Worm (Caenorhabditis elegans): ENCODE measurements around the gene ssp-34.

The ssp-34 gene

DNA sequence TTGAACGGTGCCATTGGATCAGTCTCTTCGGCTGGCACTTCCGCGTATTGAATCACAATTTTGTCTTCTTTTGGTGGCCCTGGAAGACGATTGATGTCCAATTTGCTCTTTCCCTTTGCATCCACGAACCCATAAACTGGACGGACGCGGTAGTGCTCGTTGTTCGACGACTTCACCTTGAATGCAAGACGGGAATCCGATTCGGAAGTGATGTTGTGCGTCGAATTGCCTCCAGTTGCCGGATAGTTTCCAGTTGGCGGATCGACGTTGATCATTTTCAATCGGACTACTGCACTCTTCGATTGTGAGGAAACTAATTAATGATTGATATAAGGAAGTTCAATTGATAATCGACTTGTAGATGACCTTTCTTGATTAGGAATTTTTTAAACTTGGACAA, at the start of gene ssp-34:
TSS of gene ssp-34 (minus strand) at position 275 of the 400 bp plus-strand sequence.
- TF ChIP-seq ref-1 (GFP tag; conservative IDR thresholded peaks at IDR 0.05) (no peak), med-1 (GFP tag; optimal IDR thresholded peaks at IDR 0.05; ENCODE audit: insufficient read depth) (no peak), klf-2 (GFP tag; conservative IDR thresholded peaks at IDR 0.05) (no peak), flt-1 (GFP tag; IDR thresholded peaks at IDR 0.05) (no peak), cog-1 (tag; optimal IDR thresholded peaks at IDR 0.05) (no peak), ztf-23 (GFP tag; IDR thresholded peaks at IDR 0.05) (no peak), ztf-29 (GFP tag; IDR thresholded peaks at IDR 0.05) (no peak), tab-1 (GFP tag; IDR thresholded peaks at IDR 0.05) (no peak), T22C8.4 (GFP tag; IDR thresholded peaks at IDR 0.05) (no peak)

DNA sequence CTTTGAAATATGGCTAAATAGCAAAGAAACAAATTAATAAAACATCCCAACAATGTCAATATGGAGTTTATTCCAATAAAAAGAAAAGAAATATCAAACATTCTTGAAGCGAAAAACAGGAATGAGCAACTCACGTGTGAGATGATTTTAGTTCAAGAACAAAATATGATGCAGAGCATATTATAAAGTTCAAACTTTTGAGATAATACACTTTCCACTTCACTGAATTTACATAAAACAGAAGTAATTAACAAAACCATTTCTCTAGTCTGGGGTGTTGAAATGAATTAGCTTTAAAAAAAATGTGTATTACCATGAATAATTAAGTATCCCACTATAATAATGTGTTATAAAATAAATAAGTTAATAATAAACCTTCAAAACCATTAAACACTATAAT, 48.3 kb upstream of the ssp-34 start, which contains the start of gene srd-7:
TSS of gene srd-7 (minus strand) at position 101 of the 400 bp plus-strand sequence.
- TF ChIP-seq tab-1 (GFP tag; IDR thresholded peaks at IDR 0.05) (no peak), T22C8.4 (GFP tag; IDR thresholded peaks at IDR 0.05) (no peak), klf-2 (GFP tag; conservative IDR thresholded peaks at IDR 0.05) (no peak), ztf-23 (GFP tag; IDR thresholded peaks at IDR 0.05) (no peak), cog-1 (tag; optimal IDR thresholded peaks at IDR 0.05) (no peak), med-1 (GFP tag; optimal IDR thresholded peaks at IDR 0.05; ENCODE audit: insufficient read depth) (no peak), ztf-29 (GFP tag; IDR thresholded peaks at IDR 0.05) (no peak), ref-1 (GFP tag; conservative IDR thresholded peaks at IDR 0.05) (no peak), flt-1 (GFP tag; IDR thresholded peaks at IDR 0.05) (no peak)

DNA sequence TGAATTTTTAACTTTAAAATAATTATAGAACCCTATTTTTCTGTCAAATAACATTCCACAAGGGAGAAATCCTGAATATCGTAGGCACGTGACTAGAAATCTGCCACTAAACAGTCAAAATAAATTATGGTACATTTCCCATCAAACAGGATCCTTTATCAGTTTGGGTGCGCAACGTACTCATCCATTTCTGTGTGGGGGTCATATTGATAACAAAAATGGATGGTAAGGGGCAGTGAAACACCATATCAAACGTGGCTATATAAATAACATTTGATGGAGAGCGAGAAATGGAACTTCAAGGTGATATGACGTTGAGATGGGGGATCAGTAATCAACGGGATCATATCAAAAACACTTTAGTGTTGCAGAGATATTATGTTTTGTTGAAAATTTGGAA, 45.7 kb upstream of the ssp-34 start:
- TF ChIP-seq ztf-29 (GFP tag; IDR thresholded peaks at IDR 0.05) (no peak), tab-1 (GFP tag; IDR thresholded peaks at IDR 0.05) (no peak), ztf-23 (GFP tag; IDR thresholded peaks at IDR 0.05) (no peak), flt-1 (GFP tag; IDR thresholded peaks at IDR 0.05) (no peak), med-1 (GFP tag; optimal IDR thresholded peaks at IDR 0.05; ENCODE audit: insufficient read depth) (no peak), cog-1 (tag; optimal IDR thresholded peaks at IDR 0.05) (no peak), T22C8.4 (GFP tag; IDR thresholded peaks at IDR 0.05) (no peak), ref-1 (GFP tag; conservative IDR thresholded peaks at IDR 0.05) (no peak), klf-2 (GFP tag; conservative IDR thresholded peaks at IDR 0.05) (no peak)

DNA sequence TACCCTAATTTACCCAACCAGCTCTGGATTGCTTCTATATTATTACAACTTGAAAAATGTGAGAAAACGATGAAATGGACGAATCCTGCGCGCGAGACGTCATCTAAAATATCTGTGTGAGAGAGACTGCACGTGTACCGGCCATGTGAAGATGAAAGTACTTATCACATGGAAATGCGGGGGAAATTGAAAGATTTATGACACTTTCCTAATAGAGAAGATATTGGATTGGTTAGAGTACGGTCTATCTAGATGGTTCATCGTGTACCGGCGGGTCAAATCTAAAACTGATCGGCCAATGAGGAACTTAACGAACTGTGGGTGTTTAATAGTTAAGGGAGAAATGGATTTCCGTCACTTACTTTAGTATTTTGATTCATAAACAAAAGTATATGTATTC, 43.6 kb upstream of the ssp-34 start:
- no peak for TF ChIP-seq ref-1 (GFP tag; conservative IDR thresholded peaks at IDR 0.05)
- no peak for TF ChIP-seq T22C8.4 (GFP tag; IDR thresholded peaks at IDR 0.05)
- TF ChIP-seq tab-1 (GFP tag; IDR thresholded peaks at IDR 0.05), result no peak
- no peak for TF ChIP-seq med-1 (GFP tag; optimal IDR thresholded peaks at IDR 0.05; ENCODE audit: insufficient read depth)
- no peak for TF ChIP-seq klf-2 (GFP tag; conservative IDR thresholded peaks at IDR 0.05)
- TF ChIP-seq ztf-29 (GFP tag; IDR thresholded peaks at IDR 0.05), result no peak
- no peak for TF ChIP-seq cog-1 (tag; optimal IDR thresholded peaks at IDR 0.05)
- no peak for TF ChIP-seq flt-1 (GFP tag; IDR thresholded peaks at IDR 0.05)
- no peak for TF ChIP-seq ztf-23 (GFP tag; IDR thresholded peaks at IDR 0.05)

DNA sequence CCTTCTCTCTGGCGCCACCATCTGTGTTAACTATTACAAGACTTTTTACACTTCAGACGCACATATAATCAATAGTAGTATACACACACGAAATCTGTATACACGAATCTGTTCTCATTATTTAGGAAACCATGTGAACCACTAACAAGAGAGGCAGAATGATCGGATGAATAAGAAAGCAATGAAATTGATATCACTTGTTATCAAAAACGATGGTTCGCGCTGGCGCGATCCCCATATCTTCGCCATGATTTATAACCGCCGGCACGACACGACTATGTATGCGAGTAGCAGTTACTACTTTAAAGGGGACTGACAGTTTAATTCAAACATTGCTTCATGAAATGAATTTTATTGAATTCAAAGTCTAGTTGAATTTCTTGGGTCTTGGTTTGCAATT, 42.9 kb upstream of the ssp-34 start:
- TF ChIP-seq tab-1 (GFP tag; IDR thresholded peaks at IDR 0.05) (no peak), ztf-29 (GFP tag; IDR thresholded peaks at IDR 0.05) (no peak), cog-1 (tag; optimal IDR thresholded peaks at IDR 0.05) (no peak), ztf-23 (GFP tag; IDR thresholded peaks at IDR 0.05) (no peak), klf-2 (GFP tag; conservative IDR thresholded peaks at IDR 0.05) (no peak), med-1 (GFP tag; optimal IDR thresholded peaks at IDR 0.05; ENCODE audit: insufficient read depth) (no peak), ref-1 (GFP tag; conservative IDR thresholded peaks at IDR 0.05) (no peak), flt-1 (GFP tag; IDR thresholded peaks at IDR 0.05) (no peak), T22C8.4 (GFP tag; IDR thresholded peaks at IDR 0.05) (no peak)

DNA sequence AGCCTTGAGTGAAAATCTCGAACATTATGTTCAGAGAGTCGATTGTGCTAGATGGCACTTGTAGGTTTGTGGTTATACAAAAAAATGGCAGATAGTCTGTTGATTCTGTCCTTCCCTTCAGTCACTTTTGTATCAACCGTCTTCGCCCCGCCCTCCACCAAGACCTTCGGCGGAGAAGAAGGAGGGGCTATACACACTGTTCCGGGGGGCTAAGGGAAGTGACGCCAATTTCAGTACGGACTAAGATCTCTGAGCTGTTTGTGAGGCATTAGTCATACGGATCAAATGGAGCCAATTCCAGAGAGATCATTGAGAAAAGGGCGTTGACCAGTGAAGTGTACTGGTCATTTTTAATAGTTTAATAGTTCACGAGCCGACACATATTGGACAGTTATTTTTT, 42.2 kb upstream of the ssp-34 start, which contains the start of gene swt-3:
TSS of gene swt-3 (minus strand) at position 101 of the 400 bp plus-strand sequence.
- TF ChIP-seq flt-1 (GFP tag; IDR thresholded peaks at IDR 0.05) (no peak), cog-1 (tag; optimal IDR thresholded peaks at IDR 0.05) (no peak), ztf-29 (GFP tag; IDR thresholded peaks at IDR 0.05) (no peak), klf-2 (GFP tag; conservative IDR thresholded peaks at IDR 0.05) (no peak), T22C8.4 (GFP tag; IDR thresholded peaks at IDR 0.05) (no peak), tab-1 (GFP tag; IDR thresholded peaks at IDR 0.05) (no peak), ztf-23 (GFP tag; IDR thresholded peaks at IDR 0.05) (no peak), ref-1 (GFP tag; conservative IDR thresholded peaks at IDR 0.05) (no peak), med-1 (GFP tag; optimal IDR thresholded peaks at IDR 0.05; ENCODE audit: insufficient read depth) (no peak)

DNA sequence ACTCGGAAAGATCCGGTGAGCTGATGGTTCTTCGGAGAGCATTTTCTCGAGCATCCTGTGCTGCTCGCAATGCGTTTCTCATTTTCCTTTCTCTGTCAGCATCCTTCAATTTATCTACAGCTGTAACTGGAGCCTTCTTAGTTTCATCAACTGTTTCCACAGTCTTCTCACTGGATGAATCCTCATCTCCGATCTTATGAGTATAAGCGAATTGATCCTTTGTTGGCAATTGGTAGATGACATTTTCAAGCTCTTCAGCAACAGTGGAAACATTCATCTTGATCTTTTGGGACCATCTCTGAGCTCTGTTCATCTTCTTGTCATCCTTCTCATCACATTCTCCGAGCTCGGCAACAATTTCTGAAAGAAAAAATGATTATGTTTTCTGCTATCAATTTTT, 40.9 kb upstream of the ssp-34 start:
- no peak for TF ChIP-seq ref-1 (GFP tag; conservative IDR thresholded peaks at IDR 0.05)
- TF ChIP-seq med-1 (GFP tag; optimal IDR thresholded peaks at IDR 0.05; ENCODE audit: insufficient read depth), result no peak
- TF ChIP-seq ztf-23 (GFP tag; IDR thresholded peaks at IDR 0.05), result no peak
- TF ChIP-seq tab-1 (GFP tag; IDR thresholded peaks at IDR 0.05), result no peak
- no peak for TF ChIP-seq cog-1 (tag; optimal IDR thresholded peaks at IDR 0.05)
- TF ChIP-seq ztf-29 (GFP tag; IDR thresholded peaks at IDR 0.05), result no peak
- TF ChIP-seq T22C8.4 (GFP tag; IDR thresholded peaks at IDR 0.05), result no peak
- no peak for TF ChIP-seq klf-2 (GFP tag; conservative IDR thresholded peaks at IDR 0.05)
- TF ChIP-seq flt-1 (GFP tag; IDR thresholded peaks at IDR 0.05), result no peak

DNA sequence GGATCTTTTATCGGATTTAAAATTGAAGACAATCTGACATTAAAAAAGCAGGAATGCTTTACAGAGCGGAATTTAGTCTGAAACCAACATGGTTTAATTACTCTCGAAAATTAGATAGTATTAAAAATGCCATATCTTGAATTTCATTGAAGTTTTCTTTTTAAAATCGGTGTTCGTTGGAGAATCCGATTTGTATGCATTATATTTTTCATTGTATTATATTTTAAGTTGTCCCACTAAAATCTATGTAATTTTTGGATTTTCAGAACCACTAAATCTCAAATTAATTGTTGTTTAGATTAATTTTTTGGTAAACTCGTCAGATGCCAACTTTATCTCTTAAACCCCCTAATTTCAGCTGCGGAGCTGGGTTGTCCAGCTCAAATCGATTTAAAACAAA, 40.2 kb upstream of the ssp-34 start:
- no peak for TF ChIP-seq ztf-23 (GFP tag; IDR thresholded peaks at IDR 0.05)
- no peak for TF ChIP-seq tab-1 (GFP tag; IDR thresholded peaks at IDR 0.05)
- no peak for TF ChIP-seq cog-1 (tag; optimal IDR thresholded peaks at IDR 0.05)
- TF ChIP-seq ztf-29 (GFP tag; IDR thresholded peaks at IDR 0.05), result no peak

DNA sequence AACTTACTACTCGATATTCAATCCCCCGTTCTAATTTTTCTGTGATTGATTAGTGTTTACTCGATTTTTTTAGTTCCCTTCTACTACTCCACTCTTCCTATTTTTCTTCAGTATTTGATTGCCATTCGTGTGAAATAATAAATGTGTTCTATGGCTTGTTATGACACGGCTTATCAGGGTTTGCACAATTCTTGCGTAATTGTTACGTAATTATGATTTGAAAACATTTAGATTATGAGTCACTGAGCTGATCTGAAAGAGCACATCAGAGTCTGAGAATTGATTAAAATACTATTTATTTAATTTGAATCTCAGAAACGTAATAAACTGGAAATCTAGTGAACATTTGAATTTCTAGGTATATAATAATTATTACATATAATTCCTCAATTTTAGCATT, 39.2 kb upstream of the ssp-34 start:
- TF ChIP-seq klf-2 (GFP tag; conservative IDR thresholded peaks at IDR 0.05) (no peak), ref-1 (GFP tag; conservative IDR thresholded peaks at IDR 0.05) (no peak), ztf-29 (GFP tag; IDR thresholded peaks at IDR 0.05) (no peak), med-1 (GFP tag; optimal IDR thresholded peaks at IDR 0.05; ENCODE audit: insufficient read depth) (no peak), ztf-23 (GFP tag; IDR thresholded peaks at IDR 0.05) (no peak), tab-1 (GFP tag; IDR thresholded peaks at IDR 0.05) (no peak), T22C8.4 (GFP tag; IDR thresholded peaks at IDR 0.05) (no peak), cog-1 (tag; optimal IDR thresholded peaks at IDR 0.05) (no peak), flt-1 (GFP tag; IDR thresholded peaks at IDR 0.05) (no peak)

DNA sequence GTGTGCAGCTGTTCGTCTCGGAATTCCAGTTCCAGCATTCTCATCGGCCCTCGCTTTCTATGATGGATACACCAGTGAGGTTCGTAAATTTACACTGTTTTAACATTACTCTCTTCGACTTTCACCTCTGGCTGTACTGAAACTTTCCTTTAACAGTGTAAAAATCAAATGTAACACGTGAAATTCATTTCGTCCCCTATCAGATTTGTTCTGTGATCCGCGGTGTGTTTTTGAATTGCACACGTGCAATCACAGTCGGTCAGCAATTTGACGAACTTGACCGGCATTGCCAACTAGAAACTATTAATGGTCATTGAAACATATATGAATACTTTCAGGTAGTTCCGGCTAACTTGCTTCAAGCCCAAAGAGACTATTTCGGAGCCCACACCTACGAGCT, 38.7 kb upstream of the ssp-34 start:
- TF ChIP-seq ztf-23 (GFP tag; IDR thresholded peaks at IDR 0.05) (no peak), tab-1 (GFP tag; IDR thresholded peaks at IDR 0.05) (no peak), klf-2 (GFP tag; conservative IDR thresholded peaks at IDR 0.05) (no peak), cog-1 (tag; optimal IDR thresholded peaks at IDR 0.05) (no peak), med-1 (GFP tag; optimal IDR thresholded peaks at IDR 0.05; ENCODE audit: insufficient read depth) (no peak)

All from whole organism, midembryonic.